Worm (Caenorhabditis elegans): ENCODE results near the gene oac-54.

ce11 chrII:9176523-9176922, 18.6 kb downstream of the oac-54 start:
- TF ChIP-seq nhr-6 (tag; optimal IDR thresholded peaks at IDR 0.05) (no peak), ceh-82 (tag; optimal IDR thresholded peaks at IDR 0.05) (no peak), egl-27 (tag; optimal IDR thresholded peaks at IDR 0.05) (no peak), mbf-1 (tag; optimal IDR thresholded peaks at IDR 0.05) (no peak), zag-1 (tag; optimal IDR thresholded peaks at IDR 0.05) (no peak), lsy-2 (tag; optimal IDR thresholded peaks at IDR 0.05) (no peak), ZK546.5 (tag; optimal IDR thresholded peaks at IDR 0.05) (no peak), unc-62 (GFP tag; optimal IDR thresholded peaks at IDR 0.05) (no peak)

All from whole organism, L2 larva.